Worm (Caenorhabditis elegans): Measurements from ENCODE around the gene C17E7.4.
A peak's percentile ranks its signal among the peaks of the same experiment; 100 is the strongest.

The C17E7.4 gene

DNA sequence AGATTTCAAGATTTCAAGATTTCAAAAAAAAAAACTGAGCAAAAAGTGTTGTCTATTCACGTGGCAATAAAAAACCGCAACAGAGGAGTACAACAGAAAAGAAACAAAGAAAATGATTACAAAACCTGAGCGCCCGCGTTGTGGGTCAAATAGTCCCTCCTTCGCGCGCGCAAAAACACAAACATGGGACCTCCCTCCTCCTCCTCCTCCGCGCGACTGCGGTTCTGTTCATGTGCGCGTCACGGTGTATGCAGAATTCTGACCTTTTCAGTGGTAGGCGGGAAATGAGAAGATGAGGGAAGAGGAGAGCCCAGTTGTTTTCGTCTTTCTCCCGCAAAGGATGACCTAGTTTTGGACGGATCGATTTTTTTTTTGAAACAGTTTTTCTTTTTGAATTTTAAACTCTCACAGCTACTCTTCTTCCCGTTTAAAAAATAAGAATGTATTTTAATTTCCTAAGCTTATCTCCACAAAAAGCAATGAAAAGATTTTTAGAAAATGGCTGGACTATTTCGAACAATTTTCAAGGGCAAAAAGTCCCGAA, at the start of gene C17E7.4:
C17E7.4 (plus strand) TSS at position 494 of the 544 bp plus-strand sequence.
- TF ChIP-seq Y105C5A.15 (GFP tag; IDR thresholded peaks at IDR 0.05) (no peak), ceh-28 (tag; optimal IDR thresholded peaks at IDR 0.05) (no peak), nhr-41 (GFP tag; IDR thresholded peaks at IDR 0.05) (no peak), T20F7.1 (GFP tag; optimal IDR thresholded peaks at IDR 0.05) (no peak), dmd-8 (GFP tag; IDR thresholded peaks at IDR 0.05) (no peak), daf-12 (tag; optimal IDR thresholded peaks at IDR 0.05) (no peak), nhr-48 (tag; optimal IDR thresholded peaks at IDR 0.05) (no peak), ama-1 (optimal IDR thresholded peaks at IDR 0.05) (no peak), lin-29 (GFP tag; IDR thresholded peaks at IDR 0.05) (no peak)

- no peak for TF ChIP-seq nhr-237 (tag; optimal IDR thresholded peaks at IDR 0.05)
- TF ChIP-seq nhr-28 (tag; optimal IDR thresholded peaks at IDR 0.05), result peak; percentile 78
- no peak for TF ChIP-seq ztf-11 (tag; optimal IDR thresholded peaks at IDR 0.05)
- TF ChIP-seq pqm-1 (tag; optimal IDR thresholded peaks at IDR 0.05), result peak; percentile 45
Observed at ce11 chrV:3843926-3844325, 48.7 kb upstream of the C17E7.4 start, which contains the start of gene ugt-32. ugt-32 (minus strand) TSS chrV:3844007.

- no peak for TF ChIP-seq snpc-4 (tag; optimal IDR thresholded peaks at IDR 0.05)
- TF ChIP-seq pqm-1 (tag; optimal IDR thresholded peaks at IDR 0.05), result no peak
- TF ChIP-seq lin-29 (GFP tag; IDR thresholded peaks at IDR 0.05), result no peak
- TF ChIP-seq unc-62 (GFP tag; optimal IDR thresholded peaks at IDR 0.05 in 1 of 2), result peak in 1 of 2 experiments; percentile 80
- TF ChIP-seq unc-62 (tag; optimal IDR thresholded peaks at IDR 0.05), result no peak
- TF ChIP-seq nhr-77 (tag; optimal IDR thresholded peaks at IDR 0.05), result no peak
Observed at ce11 chrV:3847268-3847667, 45.4 kb upstream of the C17E7.4 start, which contains the start of gene nhr-185. nhr-185 (minus strand) TSS chrV:3847368.

DNA sequence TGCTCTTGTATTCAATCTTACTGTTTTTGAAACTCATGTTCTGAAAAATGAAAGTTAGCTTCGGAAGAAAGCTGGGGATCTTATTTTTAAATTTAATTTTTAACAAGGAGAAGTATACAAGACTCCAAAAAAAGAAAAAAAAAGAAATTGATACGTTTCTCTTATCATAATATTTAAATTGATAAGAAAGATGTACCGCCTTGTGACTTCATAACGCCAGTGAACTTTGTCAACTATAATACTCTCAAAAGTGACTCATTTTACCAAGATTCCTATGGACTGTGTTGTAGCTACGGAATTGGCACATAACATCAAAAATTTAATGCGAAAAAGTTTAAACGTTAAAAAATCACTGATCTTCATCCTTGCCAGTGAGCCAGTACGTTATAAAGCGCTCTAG, 40.9 kb upstream of the C17E7.4 start:
- TF ChIP-seq ceh-32 (tag; optimal IDR thresholded peaks at IDR 0.05; ENCODE audit: poor library complexity), result no peak
- TF ChIP-seq spr-1 (tag; optimal IDR thresholded peaks at IDR 0.05), result no peak
- peak; percentile 67 for TF ChIP-seq pqm-1 (tag; optimal IDR thresholded peaks at IDR 0.05)
- TF ChIP-seq hlh-30 (tag; optimal IDR thresholded peaks at IDR 0.05; ENCODE audit: insufficient read depth), result peak; percentile 1
- TF ChIP-seq nhr-76 (tag; optimal IDR thresholded peaks at IDR 0.05), result no peak
- peak; percentile 14 for TF ChIP-seq T20F7.1 (GFP tag; optimal IDR thresholded peaks at IDR 0.05)
- peak; percentile 67 for TF ChIP-seq nhr-77 (tag; optimal IDR thresholded peaks at IDR 0.05)
- TF ChIP-seq attf-4 (tag; optimal IDR thresholded peaks at IDR 0.05), result no peak
- TF ChIP-seq nhr-28 (tag; optimal IDR thresholded peaks at IDR 0.05), result peak; percentile 86
- peak; percentile 80 for TF ChIP-seq dmd-6 (GFP tag; IDR thresholded peaks at IDR 0.05)
- TF ChIP-seq daf-16 (GFP tag; optimal IDR thresholded peaks at IDR 0.05), result no peak
- TF ChIP-seq daf-16 (tag; optimal IDR thresholded peaks at IDR 0.05), result no peak

ce11 chrV:3854847-3855246, 37.8 kb upstream of the C17E7.4 start, which contains the start of gene nhr-186:
nhr-186 (minus strand) TSS chrV:3854947.
- TF ChIP-seq mxl-3 (GFP tag; optimal IDR thresholded peaks at IDR 0.05), result no peak

- TF ChIP-seq gei-8 (GFP tag; optimal IDR thresholded peaks at IDR 0.05) (no peak), nhr-11 (tag; optimal IDR thresholded peaks at IDR 0.05) (peak; percentile 8), T26A8.4 (GFP tag; IDR thresholded peaks at IDR 0.05) (no peak), snpc-4 (tag; optimal IDR thresholded peaks at IDR 0.05) (no peak), dpl-1 (GFP tag; optimal IDR thresholded peaks at IDR 0.05) (no peak)
Observed at ce11 chrV:3855916-3856315, 36.7 kb upstream of the C17E7.4 start.

ce11 chrV:3857778-3858177, 34.9 kb upstream of the C17E7.4 start, which contains the start of gene nhr-188:
nhr-188 (minus strand) TSS chrV:3857861.
- no peak for TF ChIP-seq nhr-77 (tag; optimal IDR thresholded peaks at IDR 0.05)
